Worm (Caenorhabditis elegans): Measurements from ENCODE around the gene F54B8.4.

F54B8.4 gene

DNA sequence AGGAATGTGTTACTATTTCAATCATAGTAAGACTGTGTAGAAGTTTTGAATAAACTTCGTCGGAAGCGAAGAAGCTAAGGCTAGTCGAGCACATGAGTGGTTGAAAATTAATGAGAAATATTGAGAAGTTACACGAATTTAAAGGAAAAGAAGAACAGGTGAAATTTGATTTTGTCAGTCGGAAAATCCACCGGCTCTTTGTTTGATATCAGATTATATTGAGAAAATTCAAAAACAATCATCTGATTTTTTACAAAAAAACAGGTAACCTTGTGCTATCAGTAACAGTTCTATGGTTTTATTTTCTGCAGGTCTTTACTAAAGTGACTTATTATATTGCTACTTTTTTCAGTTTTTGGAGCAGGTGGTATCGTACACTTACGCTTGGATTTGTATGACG is 42.1 kb downstream of the F54B8.4 start, which contains the start of gene srh-148:
Gene srh-148, minus strand, starts transcription at position 101 of the 400 bp plus-strand sequence.
- TF ChIP-seq F49E8.2 (tag; optimal IDR thresholded peaks at IDR 0.05; ENCODE audit: borderline replicate concordance) = no peak
- TF ChIP-seq hif-1 (tag; optimal IDR thresholded peaks at IDR 0.05) = no peak
- TF ChIP-seq pha-4 (GFP tag; IDR thresholded peaks at IDR 0.05) = no peak
- TF ChIP-seq pha-4 (tag; optimal IDR thresholded peaks at IDR 0.05) = no peak
- no peak for TF ChIP-seq ces-1 (GFP tag; optimal IDR thresholded peaks at IDR 0.05)
- TF ChIP-seq Y48G9A.11 (GFP tag; IDR thresholded peaks at IDR 0.05) = no peak
- TF ChIP-seq dpl-1 (GFP tag; optimal IDR thresholded peaks at IDR 0.05) = no peak
- no peak for TF ChIP-seq nhr-111 (GFP tag; optimal IDR thresholded peaks at IDR 0.05)
- no peak for TF ChIP-seq pqm-1 (tag; optimal IDR thresholded peaks at IDR 0.05)
- no peak for TF ChIP-seq ceh-28 (tag; optimal IDR thresholded peaks at IDR 0.05)
- TF ChIP-seq ceh-62 (tag; optimal IDR thresholded peaks at IDR 0.05) = no peak
- TF ChIP-seq mdl-1 (tag; optimal IDR thresholded peaks at IDR 0.05) = no peak

DNA sequence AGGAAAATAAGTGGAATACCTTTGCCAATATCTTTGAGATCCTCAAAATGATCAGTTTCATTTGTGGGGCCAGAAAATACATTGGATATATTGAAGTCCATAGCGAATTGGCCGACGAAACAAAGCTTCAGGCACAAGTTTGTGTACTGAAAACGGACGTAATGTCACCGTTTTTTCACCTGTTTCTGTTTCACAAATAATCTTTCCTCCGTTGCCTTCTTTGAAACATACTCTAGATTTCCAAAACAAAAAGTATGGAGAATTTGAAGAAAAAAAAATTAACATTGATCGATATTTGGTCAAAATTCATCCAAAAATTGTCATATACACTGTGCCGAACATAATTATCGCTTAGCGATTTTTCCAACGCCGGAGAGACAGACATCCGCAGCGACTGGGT is 46.4 kb downstream of the F54B8.4 start, which contains the start of gene srz-12:
Gene srz-12, minus strand, starts transcription at position 101 of the 400 bp plus-strand sequence.
- TF ChIP-seq F10B5.3 (tag; optimal IDR thresholded peaks at IDR 0.05) (no peak), ceh-32 (tag; optimal IDR thresholded peaks at IDR 0.05; ENCODE audit: poor library complexity) (no peak), unc-39 (tag; optimal IDR thresholded peaks at IDR 0.05) (no peak), dve-1 (tag; optimal IDR thresholded peaks at IDR 0.05; ENCODE audit: insufficient read depth) (no peak), unc-130 (GFP tag; optimal IDR thresholded peaks at IDR 0.05) (no peak), madf-9 (GFP tag; conservative IDR thresholded peaks at IDR 0.05) (no peak), egl-43 (GFP tag; IDR thresholded peaks at IDR 0.05) (no peak), nhr-11 (tag; optimal IDR thresholded peaks at IDR 0.05) (no peak), duxl-1 (tag; optimal IDR thresholded peaks at IDR 0.05; ENCODE audit: poor library complexity) (no peak), daf-19 (GFP tag; conservative IDR thresholded peaks at IDR 0.05) (no peak)

DNA sequence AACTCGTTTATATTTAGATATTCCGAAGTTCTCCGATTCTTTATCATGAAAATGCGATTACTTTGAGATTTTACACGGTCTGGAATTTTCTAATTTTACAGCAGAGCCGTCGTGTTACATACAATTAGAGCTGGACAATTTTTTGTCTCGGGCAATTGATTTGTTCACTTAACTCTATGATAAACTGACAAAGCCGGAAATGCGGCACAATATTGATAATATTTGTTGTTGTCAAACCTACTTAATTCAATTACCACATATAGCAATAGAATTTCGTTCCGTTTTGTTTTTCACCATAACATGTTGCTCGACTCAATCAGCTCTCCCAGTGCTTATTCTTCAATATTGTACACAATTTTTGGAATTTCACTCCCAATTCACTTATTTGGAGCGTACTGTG is 46.9 kb downstream of the F54B8.4 start, which contains the start of gene srh-299:
Gene srh-299, plus strand, starts transcription at position 301 of the 400 bp plus-strand sequence.
- no peak for TF ChIP-seq ceh-20 (GFP tag; IDR thresholded peaks at IDR 0.05)
- no peak for TF ChIP-seq nhr-6 (tag; optimal IDR thresholded peaks at IDR 0.05)
- no peak for TF ChIP-seq tra-1 (GFP tag; IDR thresholded peaks at IDR 0.05)
- TF ChIP-seq mep-1 (tag; optimal IDR thresholded peaks at IDR 0.05) = no peak
- no peak for TF ChIP-seq ceh-44 (GFP tag; IDR thresholded peaks at IDR 0.05)
- TF ChIP-seq mdl-1 (tag; optimal IDR thresholded peaks at IDR 0.05) = no peak
- TF ChIP-seq aha-1 (tag) = peak; percentile 46
- no peak for TF ChIP-seq hmg-1.1 (GFP tag; IDR thresholded peaks at IDR 0.05)

- no peak for TF ChIP-seq T20F7.1 (GFP tag; optimal IDR thresholded peaks at IDR 0.05)
These were observed 49.7 kb downstream of the F54B8.4 start, which contains the start of gene srh-293 for ce11 chrV:15865839-15866238. TSS of gene srh-293 (plus strand) at chrV:15866139.

All from whole organism, L4 larva.